Worm (Caenorhabditis elegans) whole organism, L3 larva: Measurements from ENCODE around the gene herd-1.

ENCODE experiments used
- aly-2 ChIP-seq: fragments of 150-350 bp; optimal IDR thresholded peaks from 2 replicates; lab custom pipeline; 2014; ENCODE audit warnings: missing biosample characterization, missing genetic modification characterization
- ceh-82 ChIP-seq: fragments of 150-350 bp; optimal IDR thresholded peaks from 2 replicates; lab custom pipeline; 2014; ENCODE audit warnings: missing biosample characterization, missing genetic modification characterization
- lin-39 ChIP-seq: fragments of 150-350 bp; optimal IDR thresholded peaks from 2 replicates; lab custom pipeline; 2018; ENCODE audit warnings: missing biosample characterization, missing genetic modification reagents, missing genetic modification characterization
- lsy-12 ChIP-seq: sonication (generic microtip); optimal IDR thresholded peaks from 2 replicates; lab custom pipeline; 2016; ENCODE audit warnings: mild to moderate bottlenecking, missing genetic modification characterization, missing compliant biosample characterization
- nhr-11 ChIP-seq: fragments of 150-350 bp; optimal IDR thresholded peaks from 2 replicates; lab custom pipeline; 2014; ENCODE audit warnings: missing biosample characterization, missing genetic modification characterization
- nhr-237 ChIP-seq: fragments of 150-350 bp; optimal IDR thresholded peaks from 2 replicates; lab custom pipeline; 2014; ENCODE audit warnings: missing biosample characterization, missing genetic modification characterization
- nhr-67 ChIP-seq: fragments of 150-350 bp; optimal IDR thresholded peaks from 2 replicates; lab custom pipeline; 2014; ENCODE audit warnings: missing biosample characterization, missing genetic modification characterization
- nhr-77 ChIP-seq: fragments of 150-350 bp; optimal IDR thresholded peaks from 2 replicates; lab custom pipeline; 2014; ENCODE audit warnings: missing biosample characterization, missing genetic modification characterization
- pqm-1 ChIP-seq: fragments of 150-350 bp; optimal IDR thresholded peaks from 2 replicates; lab custom pipeline; 2017; ENCODE audit warnings: missing biosample characterization, missing genetic modification characterization, inconsistent platforms
- ztf-11 ChIP-seq: fragments of 150-350 bp; optimal IDR thresholded peaks from 2 replicates; lab custom pipeline; 2014; ENCODE audit warnings: missing biosample characterization, missing genetic modification characterization

ce11 chrIII:12469800-12470199, 26.5 kb upstream of the herd-1 start:
- TF ChIP-seq ztf-11 (tag; lab: Kevin White, UChicago), result no peak
- no peak for TF ChIP-seq pqm-1
- TF ChIP-seq lin-39 (tag; lab: Kevin White, UChicago), result no peak
- no peak for TF ChIP-seq aly-2 (tag; lab: Kevin White, UChicago)
- TF ChIP-seq nhr-67 (tag; lab: Kevin White, UChicago), result no peak
- TF ChIP-seq ceh-82 (tag; lab: Kevin White, UChicago), result no peak
- TF ChIP-seq nhr-237 (tag; lab: Kevin White, UChicago), result no peak
- TF ChIP-seq lsy-12 (tag; lab: Kevin White, UChicago), result no peak
- TF ChIP-seq nhr-11 (tag; lab: Kevin White, UChicago), result no peak
- no peak for TF ChIP-seq nhr-77 (tag; lab: Kevin White, UChicago)
